Fruit fly (Drosophila melanogaster): Measurements from ENCODE around the gene CG13375.

The CG13375 gene

dm6 chrX:279097-279727 lies 15.6 kb downstream of the CG13375 start, which contains the start of the genes CG3777 and ewg (continued):
- TF ChIP-seq ewg (GFP tag; optimal IDR thresholded peaks at IDR 0.05), result peak; percentile 97
- TF ChIP-seq zen2 (GFP tag; IDR thresholded peaks at IDR 0.05; ENCODE audit: partially characterized antibody), result peak; percentile 97
- peak; percentile 99 for TF ChIP-seq Bgb (GFP tag; IDR thresholded peaks at IDR 0.05; ENCODE audit: partially characterized antibody)
- TF ChIP-seq CG4617 (GFP tag; optimal IDR thresholded peaks at IDR 0.05; ENCODE audit: borderline replicate concordance), result peak; percentile 55
- TF ChIP-seq CG14014 (GFP tag; IDR thresholded peaks at IDR 0.05), result no peak
- no peak for TF ChIP-seq dmrt99B (tag; optimal IDR thresholded peaks at IDR 0.05)
- TF ChIP-seq Scr (GFP tag; IDR thresholded peaks at IDR 0.05; ENCODE audit: partially characterized antibody), result peak; percentile 93
- TF ChIP-seq CG34422 (GFP tag; IDR thresholded peaks at IDR 0.05), result no peak
- peak; percentile 93 for TF ChIP-seq CG14860 (GFP tag; IDR thresholded peaks at IDR 0.05; ENCODE audit: partially characterized antibody)
- TF ChIP-seq knrl (GFP tag; IDR thresholded peaks at IDR 0.05; ENCODE audit: partially characterized antibody), result peak; percentile 97
- TF ChIP-seq CG18476 (GFP tag; optimal IDR thresholded peaks at IDR 0.05), result no peak
- TF ChIP-seq Mes4 (GFP tag; optimal IDR thresholded peaks at IDR 0.05), result no peak
- TF ChIP-seq CG10147 (GFP tag; optimal IDR thresholded peaks at IDR 0.05), result no peak
- TF ChIP-seq Hey (tag; optimal IDR thresholded peaks at IDR 0.05), result no peak
- TF ChIP-seq zfh2 (GFP tag; optimal IDR thresholded peaks at IDR 0.05), result peak; percentile 7
- TF ChIP-seq CG12744 (GFP tag; optimal IDR thresholded peaks at IDR 0.05), result no peak
- TF ChIP-seq bsh (GFP tag; optimal IDR thresholded peaks at IDR 0.05), result no peak
- TF ChIP-seq Trl (optimal IDR thresholded peaks at IDR 0.05), result no peak
- TF ChIP-seq Trl (GFP tag; optimal IDR thresholded peaks at IDR 0.05), result no peak
- TF ChIP-seq CG13287 (GFP tag; IDR thresholded peaks at IDR 0.05; ENCODE audit: partially characterized antibody), result peak; percentile 97
- no peak for TF ChIP-seq gce (GFP tag; IDR thresholded peaks at IDR 0.05)
- TF ChIP-seq Fer1 (GFP tag; optimal IDR thresholded peaks at IDR 0.05), result no peak
- no peak for TF ChIP-seq maf-S (GFP tag; optimal IDR thresholded peaks at IDR 0.05)
- no peak for TF ChIP-seq CG1792 (GFP tag; optimal IDR thresholded peaks at IDR 0.05)
- no peak for TF ChIP-seq NC2β (GFP tag; optimal IDR thresholded peaks at IDR 0.05)
- no peak for TF ChIP-seq tap (tag; optimal IDR thresholded peaks at IDR 0.05)
- no peak for TF ChIP-seq Abd-B (GFP tag; optimal IDR thresholded peaks at IDR 0.05)
- TF ChIP-seq her (GFP tag; optimal IDR thresholded peaks at IDR 0.05), result peak; percentile 33
- no peak for TF ChIP-seq CG14667 (GFP tag; IDR thresholded peaks at IDR 0.05)
- peak; percentile 4 for TF ChIP-seq CG7839 (tag; optimal IDR thresholded peaks at IDR 0.05)
- no peak for TF ChIP-seq CG9727 (GFP tag; optimal IDR thresholded peaks at IDR 0.05)
- TF ChIP-seq Hmr (GFP tag; optimal IDR thresholded peaks at IDR 0.05), result peak; percentile 35
- TF ChIP-seq h (optimal IDR thresholded peaks at IDR 0.05), result no peak
- no peak for TF ChIP-seq nerfin-1 (tag; optimal IDR thresholded peaks at IDR 0.05)
- no peak for TF ChIP-seq H2.0 (GFP tag; IDR thresholded peaks at IDR 0.05)
- TF ChIP-seq CG31441 (GFP tag; IDR thresholded peaks at IDR 0.05), result no peak
- no peak for TF ChIP-seq jing (GFP tag; optimal IDR thresholded peaks at IDR 0.05)
- peak; percentile 80 for TF ChIP-seq Dp (GFP tag; optimal IDR thresholded peaks at IDR 0.05)
- no peak for TF ChIP-seq CG8944 (GFP tag; optimal IDR thresholded peaks at IDR 0.05)
- TF ChIP-seq Eip74EF (GFP tag; optimal IDR thresholded peaks at IDR 0.05), result no peak
- peak; percentile 4 to 8 for TF ChIP-seq dpn (GFP tag; optimal IDR thresholded peaks at IDR 0.05)
- TF ChIP-seq exex (tag; optimal IDR thresholded peaks at IDR 0.05), result peak; percentile 6
- peak; percentile 92 for TF ChIP-seq sd (tag; optimal IDR thresholded peaks at IDR 0.05)
- peak; percentile 19 for TF ChIP-seq pho (GFP tag; optimal IDR thresholded peaks at IDR 0.05)
- TF ChIP-seq zen (tag; optimal IDR thresholded peaks at IDR 0.05), result peak; percentile 3
- no peak for TF ChIP-seq ap (GFP tag; IDR thresholded peaks at IDR 0.05)
- peak; percentile 66 for TF ChIP-seq HmgZ (tag; optimal IDR thresholded peaks at IDR 0.05)
- no peak for TF ChIP-seq salm (tag; optimal IDR thresholded peaks at IDR 0.05)
- TF ChIP-seq PHDP (tag; optimal IDR thresholded peaks at IDR 0.05), result no peak
- TF ChIP-seq CG14965 (GFP tag; optimal IDR thresholded peaks at IDR 0.05; ENCODE audit: borderline replicate concordance), result no peak
